Worm (Caenorhabditis elegans) whole organism, L2 larva: ENCODE results near the gene nhr-142.

Experiments
- C34F6.9 ChIP-seq: fragments of 150-350 bp; optimal IDR thresholded peaks from 2 replicates; lab custom pipeline; 2014; ENCODE audit warnings: missing biosample characterization, missing genetic modification characterization
- F13H6.1 ChIP-seq: sonication (generic microtip); optimal IDR thresholded peaks from 2 replicates; lab custom pipeline; 2016; ENCODE audit warnings: missing genetic modification characterization, missing compliant biosample characterization
- R02D3.7 ChIP-seq: fragments of 150-350 bp; optimal IDR thresholded peaks from 2 replicates; lab custom pipeline; 2014; ENCODE audit warnings: missing biosample characterization, missing genetic modification characterization
- Y55F3AM.14 ChIP-seq: fragments of 200-800 bp; sonication (Bioruptor generic); optimal IDR thresholded peaks from 2 replicates; lab custom pipeline; 2018; ENCODE audit warnings: mild to moderate bottlenecking, missing genetic modification characterization, missing compliant biosample characterization
- ZK546.5 ChIP-seq: sonication (generic microtip); optimal IDR thresholded peaks from 2 replicates; lab custom pipeline; 2017; ENCODE audit warnings: missing biosample characterization, missing genetic modification characterization
- alr-1 ChIP-seq: fragments of 150-350 bp; optimal IDR thresholded peaks from 2 replicates; lab custom pipeline; 2014; ENCODE audit warnings: missing biosample characterization, missing genetic modification characterization
- aly-2 ChIP-seq: fragments of 150-350 bp; optimal IDR thresholded peaks from 2 replicates; lab custom pipeline; 2014; ENCODE audit warnings: missing biosample characterization, missing genetic modification characterization
- ama-1 ChIP-seq: fragments of 150-350 bp; optimal IDR thresholded peaks from 2 replicates; lab custom pipeline; 2018; ENCODE audit warnings: inconsistent platforms
- blmp-1 ChIP-seq: sonication (generic microtip); optimal IDR thresholded peaks from 2 replicates; lab custom pipeline; 2017; ENCODE audit warnings: missing genetic modification characterization, mild to moderate bottlenecking, missing compliant biosample characterization, antibody characterized with exemption, moderate library complexity; ENCODE audit not compliant: insufficient read depth
- ceh-16 ChIP-seq: fragments of 150-350 bp; optimal IDR thresholded peaks from 2 replicates; lab custom pipeline; 2014; ENCODE audit warnings: missing biosample characterization, missing genetic modification characterization
- ceh-82 ChIP-seq: fragments of 150-350 bp; optimal IDR thresholded peaks from 2 replicates; lab custom pipeline; 2014; ENCODE audit warnings: missing biosample characterization, missing genetic modification characterization
- crh-2 ChIP-seq: sonication (generic microtip); optimal IDR thresholded peaks from 2 replicates; lab custom pipeline; 2017; ENCODE audit warnings: missing biosample characterization, missing genetic modification characterization
- dmd-4 ChIP-seq: sonication (generic microtip); optimal IDR thresholded peaks from 2 replicates; lab custom pipeline; 2017; ENCODE audit warnings: missing biosample characterization, missing genetic modification characterization
- egl-27 ChIP-seq: sonication (generic microtip); optimal IDR thresholded peaks from 3 replicates; lab custom pipeline; 2017; ENCODE audit warnings: missing biosample characterization, missing genetic modification reagents, missing genetic modification characterization
- elt-1 ChIP-seq: fragments of 150-350 bp; optimal IDR thresholded peaks from 2 replicates; lab custom pipeline; 2014; ENCODE audit warnings: missing biosample characterization, missing genetic modification characterization
- elt-3 ChIP-seq: sonication (generic microtip); optimal IDR thresholded peaks from 2 replicates; lab custom pipeline; 2017; ENCODE audit warnings: missing biosample characterization, missing genetic modification characterization
- fos-1 ChIP-seq: fragments of 150-350 bp; optimal IDR thresholded peaks from 2 replicates; lab custom pipeline; 2014; ENCODE audit warnings: missing biosample characterization, missing genetic modification characterization
- gmeb-1 ChIP-seq: fragments of 150-350 bp; optimal IDR thresholded peaks from 2 replicates; lab custom pipeline; 2014; ENCODE audit warnings: missing biosample characterization, missing genetic modification characterization
- lin-11 ChIP-seq: fragments of 150-350 bp; sonication (generic microtip); optimal IDR thresholded peaks from 2 replicates; lab custom pipeline; 2014; ENCODE audit warnings: missing biosample characterization, missing genetic modification characterization, inconsistent platforms, mixed read lengths
- lin-13 ChIP-seq: fragments of 150-350 bp; optimal IDR thresholded peaks from 2 replicates; lab custom pipeline; 2014; ENCODE audit warnings: missing biosample characterization, missing genetic modification reagents, missing genetic modification characterization
- lin-39 ChIP-seq: fragments of 150-350 bp; optimal IDR thresholded peaks from 2 replicates; lab custom pipeline; 2014; ENCODE audit warnings: missing biosample characterization, missing genetic modification reagents, missing genetic modification characterization
- lsy-2 ChIP-seq, 2 experiments: fragments of 150-350 bp in 1 of 2; sonication (generic microtip) in 1 of 2; optimal IDR thresholded peaks; 2 replicates each; lab custom pipeline; 2014 to 2017; ENCODE audit warnings: missing biosample characterization in 2 of 2, missing genetic modification characterization in 2 of 2
- mab-5 ChIP-seq: fragments of 150-350 bp; optimal IDR thresholded peaks from 2 replicates; lab custom pipeline; 2014; ENCODE audit warnings: missing biosample characterization, missing genetic modification characterization
- mbf-1 ChIP-seq: sonication (generic microtip); optimal IDR thresholded peaks from 2 replicates; lab custom pipeline; 2017; ENCODE audit warnings: missing biosample characterization, missing genetic modification characterization
- mdl-1 ChIP-seq, 2 experiments: fragments of 150-350 bp in 1 of 2; sonication (generic microtip) in 1 of 2; optimal IDR thresholded peaks; 2 replicates each; lab custom pipeline; 2017; ENCODE audit warnings: missing biosample characterization in 2 of 2, missing genetic modification characterization in 2 of 2
- nhr-10 ChIP-seq: sonication (generic microtip); optimal IDR thresholded peaks from 2 replicates; lab custom pipeline; 2017; ENCODE audit warnings: missing biosample characterization, missing genetic modification characterization
- nhr-11 ChIP-seq: fragments of 150-350 bp; optimal IDR thresholded peaks from 2 replicates; lab custom pipeline; 2014; ENCODE audit warnings: missing biosample characterization, missing genetic modification characterization
- nhr-12 ChIP-seq: fragments of 150-350 bp; optimal IDR thresholded peaks from 2 replicates; lab custom pipeline; 2014; ENCODE audit warnings: missing biosample characterization, missing genetic modification characterization
- nhr-129 ChIP-seq: fragments of 150-350 bp; optimal IDR thresholded peaks from 2 replicates; lab custom pipeline; 2014; ENCODE audit warnings: missing biosample characterization, missing genetic modification characterization
- nhr-21 ChIP-seq: fragments of 150-350 bp; optimal IDR thresholded peaks from 2 replicates; lab custom pipeline; 2014; ENCODE audit warnings: missing biosample characterization, missing genetic modification characterization
- nhr-23 ChIP-seq: fragments of 150-350 bp; optimal IDR thresholded peaks from 2 replicates; lab custom pipeline; 2014; ENCODE audit warnings: missing biosample characterization, missing genetic modification reagents, missing genetic modification characterization
- nhr-237 ChIP-seq: fragments of 150-350 bp; optimal IDR thresholded peaks from 2 replicates; lab custom pipeline; 2014; ENCODE audit warnings: missing biosample characterization, missing genetic modification characterization
- nhr-25 ChIP-seq: fragments of 150-350 bp; sonication (generic microtip); optimal IDR thresholded peaks from 3 replicates; lab custom pipeline; 2014; ENCODE audit warnings: missing biosample characterization, missing genetic modification characterization
- nhr-6 ChIP-seq: fragments of 150-350 bp; optimal IDR thresholded peaks from 2 replicates; lab custom pipeline; 2014; ENCODE audit warnings: missing biosample characterization, missing genetic modification characterization
- nhr-77 ChIP-seq: fragments of 150-350 bp; optimal IDR thresholded peaks from 2 replicates; lab custom pipeline; 2014; ENCODE audit warnings: missing biosample characterization, missing genetic modification characterization
- peb-1 ChIP-seq: fragments of 150-350 bp; optimal IDR thresholded peaks from 2 replicates; lab custom pipeline; 2014; ENCODE audit warnings: missing biosample characterization, missing genetic modification characterization
- sem-4 ChIP-seq: fragments of 150-350 bp; optimal IDR thresholded peaks from 2 replicates; lab custom pipeline; 2014; ENCODE audit warnings: missing biosample characterization, missing genetic modification reagents, missing genetic modification characterization
- skn-1 ChIP-seq: sonication (generic microtip); optimal IDR thresholded peaks from 2 replicates; lab custom pipeline; 2017; ENCODE audit warnings: missing biosample characterization, missing genetic modification characterization
- sma-3 ChIP-seq: sonication (generic microtip); optimal IDR thresholded peaks from 2 replicates; lab custom pipeline; 2016; ENCODE audit warnings: missing genetic modification reagents, missing genetic modification characterization, missing compliant biosample characterization
- sma-9 ChIP-seq, 2 experiments: fragments of 150-350 bp in 1 of 2; sonication (generic microtip) in 1 of 2; optimal IDR thresholded peaks; 2 replicates each; lab custom pipeline; 2014 to 2016; ENCODE audit warnings: missing genetic modification characterization in 2 of 2, mild to moderate bottlenecking in 1 of 2, missing biosample characterization in 1 of 2, missing compliant biosample characterization in 1 of 2, missing genetic modification reagents in 1 of 2, moderate library complexity in 1 of 2
- snpc-4 ChIP-seq: fragments of 150-350 bp; optimal IDR thresholded peaks from 2 replicates; lab custom pipeline; 2014; ENCODE audit warnings: missing biosample characterization, missing genetic modification characterization
- unc-39 ChIP-seq: fragments of 150-350 bp; optimal IDR thresholded peaks from 2 replicates; lab custom pipeline; 2014; ENCODE audit warnings: missing biosample characterization, missing genetic modification characterization
- unc-55 ChIP-seq: fragments of 150-350 bp; sonication (generic microtip); optimal IDR thresholded peaks from 3 replicates; lab custom pipeline; 2014; ENCODE audit warnings: missing biosample characterization, missing genetic modification reagents, missing genetic modification characterization
- unc-62 ChIP-seq: fragments of 150-350 bp; optimal IDR thresholded peaks from 2 replicates; lab custom pipeline; 2014; ENCODE audit warnings: missing biosample characterization, missing genetic modification reagents, missing genetic modification characterization
- zag-1 ChIP-seq: fragments of 150-350 bp; optimal IDR thresholded peaks from 2 replicates; lab custom pipeline; 2014; ENCODE audit warnings: missing biosample characterization, missing genetic modification characterization
- ztf-1 ChIP-seq: fragments of 200-800 bp; sonication (Bioruptor generic); conservative IDR thresholded peaks from 2 replicates; pipeline ENCODE4 v1.3.6; 2022; ENCODE audit warnings: missing genetic modification characterization, missing compliant biosample characterization
- ztf-11 ChIP-seq: sonication (generic microtip); optimal IDR thresholded peaks from 2 replicates; lab custom pipeline; 2017; ENCODE audit warnings: missing biosample characterization, missing genetic modification characterization
- ztf-4 ChIP-seq: fragments of 150-350 bp; optimal IDR thresholded peaks from 2 replicates; lab custom pipeline; 2014; ENCODE audit warnings: missing biosample characterization, missing genetic modification characterization

The nhr-142 gene

ce11 chrV:5826592-5826991 lies 36.2 kb upstream of the nhr-142 start, which contains the start of gene let-418:
Gene let-418, plus strand, starts transcription at chrV:5826833.
- no peak for TF ChIP-seq nhr-11

ce11 chrV:5825478-5825877 lies 35.1 kb upstream of the nhr-142 start:
- TF ChIP-seq skn-1 (no peak), nhr-11 (no peak), nhr-21 (tag; lab: Kevin White, UChicago) (no peak), F13H6.1 (tag; lab: Kevin White, UChicago) (no peak), mab-5 (no peak), sma-3 (GFP tag; lab: Kevin White, UChicago) (no peak), Y55F3AM.14 (GFP tag; lab: Kevin White, UChicago) (no peak), lsy-2 (tag; optimal IDR thresholded peaks at IDR 0.05; lab: Kevin White, UChicago) (no peak), gmeb-1 (tag; lab: Kevin White, UChicago) (no peak), unc-39 (tag; lab: Kevin White, UChicago) (no peak)

- TF ChIP-seq nhr-10 (tag; lab: Kevin White, UChicago) (no peak), blmp-1 (peak; percentile 91), lsy-2 (tag; optimal IDR thresholded peaks at IDR 0.05; lab: Kevin White, UChicago) (peak in 1 of 2 experiments; percentile 52), nhr-21 (tag; lab: Kevin White, UChicago) (peak; percentile 90), unc-62 (GFP tag; lab: Kevin White, UChicago) (no peak), sma-9 (GFP tag; optimal IDR thresholded peaks at IDR 0.05; lab: Kevin White, UChicago) (peak; percentile 92), sma-9 (tag; optimal IDR thresholded peaks at IDR 0.05; lab: Kevin White, UChicago) (no peak), ztf-4 (tag; lab: Kevin White, UChicago) (no peak), skn-1 (no peak), lin-39 (tag; lab: Kevin White, UChicago) (no peak), nhr-129 (tag; lab: Kevin White, UChicago) (peak; percentile 10), alr-1 (tag; lab: Kevin White, UChicago) (no peak), crh-2 (peak; percentile 55), unc-39 (tag; lab: Kevin White, UChicago) (no peak), elt-3 (no peak), nhr-6 (tag; lab: Kevin White, UChicago) (no peak), sma-3 (GFP tag; lab: Kevin White, UChicago) (peak; percentile 90), mbf-1 (tag; lab: Kevin White, UChicago) (no peak), Y55F3AM.14 (GFP tag; lab: Kevin White, UChicago) (no peak), unc-55 (GFP tag; lab: Kevin White, UChicago) (no peak), gmeb-1 (tag; lab: Kevin White, UChicago) (peak; percentile 12), mab-5 (no peak), ama-1 (lab: Kevin White, UChicago) (no peak), snpc-4 (no peak), nhr-23 (tag; lab: Kevin White, UChicago) (no peak), nhr-25 (tag; lab: Kevin White, UChicago) (peak; percentile 79), nhr-12 (tag; lab: Kevin White, UChicago) (no peak), ztf-1 (GFP tag; lab: Robert Waterston, UW) (no peak), F13H6.1 (tag; lab: Kevin White, UChicago) (no peak), mdl-1 (tag; optimal IDR thresholded peaks at IDR 0.05; lab: Kevin White, UChicago) (peak; percentile 31 to 49), ZK546.5 (tag; lab: Kevin White, UChicago) (no peak), nhr-237 (no peak), zag-1 (tag; lab: Kevin White, UChicago) (no peak), aly-2 (tag; lab: Kevin White, UChicago) (no peak), elt-1 (tag; lab: Kevin White, UChicago) (no peak), ztf-11 (tag; lab: Kevin White, UChicago) (no peak), nhr-77 (tag; lab: Kevin White, UChicago) (no peak), C34F6.9 (no peak), ceh-82 (tag; lab: Kevin White, UChicago) (no peak), sem-4 (tag; lab: Kevin White, UChicago) (no peak), fos-1 (tag; lab: Kevin White, UChicago) (peak; percentile 91), R02D3.7 (tag; lab: Kevin White, UChicago) (no peak), ceh-16 (tag; lab: Kevin White, UChicago) (no peak), egl-27 (peak; percentile 77), lin-11 (no peak), peb-1 (tag; lab: Kevin White, UChicago) (no peak), dmd-4 (tag; lab: Kevin White, UChicago) (no peak), lin-13 (no peak), nhr-11 (no peak)
These were observed 32.6 kb upstream of the nhr-142 start for ce11 chrV:5822968-5823367.
